Fruit fly (Drosophila melanogaster): Measurements from ENCODE around the gene brk.
A peak's percentile ranks its signal among the peaks of the same experiment; 100 is the strongest.

brk gene

dm6 chrX:7293133-7293873 lies 14.4 kb upstream of the brk start (continued):
- TF ChIP-seq sna (GFP tag; IDR thresholded peaks at IDR 0.05; ENCODE audit: partially characterized antibody), result no peak
- TF ChIP-seq Lim3 (GFP tag; IDR thresholded peaks at IDR 0.05), result peak; percentile 54
- TF ChIP-seq CG10654 (GFP tag; optimal IDR thresholded peaks at IDR 0.05), result peak; percentile 84
- TF ChIP-seq cas (GFP tag; IDR thresholded peaks at IDR 0.05), result 0 out of 2 replicates have a peak, but pooled peaks have one; percentile 35
- peak; percentile 85 for TF ChIP-seq wor (GFP tag; IDR thresholded peaks at IDR 0.05)
- TF ChIP-seq Sry-β (GFP tag; optimal IDR thresholded peaks at IDR 0.05), result peak; percentile 42
- TF ChIP-seq aop (GFP tag; IDR thresholded peaks at IDR 0.05), result peak; percentile 71
- peak; percentile 40 for TF ChIP-seq Sry-δ (GFP tag; optimal IDR thresholded peaks at IDR 0.05)
- peak; percentile 79 for TF ChIP-seq CG4707 (GFP tag; optimal IDR thresholded peaks at IDR 0.05)
- no peak for TF ChIP-seq Doc2 (GFP tag; IDR thresholded peaks at IDR 0.05)
- peak; percentile 36 for TF ChIP-seq CG3163 (GFP tag; optimal IDR thresholded peaks at IDR 0.05)
- TF ChIP-seq ap (GFP tag; IDR thresholded peaks at IDR 0.05), result peak; percentile 84
- TF ChIP-seq pum (GFP tag; optimal IDR thresholded peaks at IDR 0.05), result peak; percentile 85
- peak; percentile 75 for TF ChIP-seq CG14667 (GFP tag; IDR thresholded peaks at IDR 0.05)
- peak; percentile 67 for TF ChIP-seq tio (GFP tag; optimal IDR thresholded peaks at IDR 0.05)
- peak; percentile 97 for TF ChIP-seq CG1603 (tag; optimal IDR thresholded peaks at IDR 0.05)
- peak; percentile 61 for TF ChIP-seq tx (GFP tag; optimal IDR thresholded peaks at IDR 0.05)
- TF ChIP-seq Camta (GFP tag; optimal IDR thresholded peaks at IDR 0.05), result peak; percentile 73
- peak; percentile 66 to 75 for TF ChIP-seq Pdp1 (GFP tag; optimal IDR thresholded peaks at IDR 0.05)
- TF ChIP-seq gsb (GFP tag; IDR thresholded peaks at IDR 0.05), result peak; percentile 33; the same call in 1 of the 2 replicates
- TF ChIP-seq onecut (GFP tag; IDR thresholded peaks at IDR 0.05), result peak; percentile 72
- no peak for TF ChIP-seq HLHmδ (GFP tag; optimal IDR thresholded peaks at IDR 0.05)
- TF ChIP-seq eyg (GFP tag; optimal IDR thresholded peaks at IDR 0.05), result peak; percentile 40
- peak; percentile 70 for TF ChIP-seq twi (tag; optimal IDR thresholded peaks at IDR 0.05)
- peak; percentile 76 for TF ChIP-seq B-H1 (GFP tag; IDR thresholded peaks at IDR 0.05)
- TF ChIP-seq CG6654 (GFP tag; optimal IDR thresholded peaks at IDR 0.05), result peak; percentile 67
- peak; percentile 79 for TF ChIP-seq Spps (tag; optimal IDR thresholded peaks at IDR 0.05)
- peak; percentile 85 for TF ChIP-seq CG13424 (tag; optimal IDR thresholded peaks at IDR 0.05)
- TF ChIP-seq CG9932 (GFP tag; IDR thresholded peaks at IDR 0.05), result no peak
- TF ChIP-seq Doc3 (GFP tag; IDR thresholded peaks at IDR 0.05; ENCODE audit: partially characterized antibody), result no peak
- no peak for TF ChIP-seq gro (GFP tag; optimal IDR thresholded peaks at IDR 0.05)
- peak; percentile 89 for TF ChIP-seq jing (GFP tag; optimal IDR thresholded peaks at IDR 0.05)
- no peak for TF ChIP-seq CG6854 (GFP tag; optimal IDR thresholded peaks at IDR 0.05)
- TF ChIP-seq vvl (GFP tag; IDR thresholded peaks at IDR 0.05), result peak; percentile 85
- peak; percentile 73 for TF ChIP-seq NC2α (GFP tag; optimal IDR thresholded peaks at IDR 0.05)
- TF ChIP-seq CG10274 (GFP tag; optimal IDR thresholded peaks at IDR 0.05), result peak; percentile 60
- TF ChIP-seq maf-S (GFP tag; optimal IDR thresholded peaks at IDR 0.05), result peak; percentile 60
- TF ChIP-seq CG8765 (GFP tag; IDR thresholded peaks at IDR 0.05), result peak; percentile 77; the same call in 1 of the 2 replicates
- TF ChIP-seq zfh1 (GFP tag; IDR thresholded peaks at IDR 0.05), result peak; percentile 95
- peak; percentile 44 for TF ChIP-seq CG31224 (GFP tag; IDR thresholded peaks at IDR 0.05)
- TF ChIP-seq h (optimal IDR thresholded peaks at IDR 0.05), result no peak
- peak; percentile 36 for TF ChIP-seq HLH54F (GFP tag; optimal IDR thresholded peaks at IDR 0.05)
- TF ChIP-seq Ptx1 (GFP tag; IDR thresholded peaks at IDR 0.05), result peak; percentile 84
- TF ChIP-seq peb (GFP tag; IDR thresholded peaks at IDR 0.05), result peak; percentile 89
- TF ChIP-seq dmrt11E (tag; optimal IDR thresholded peaks at IDR 0.05), result peak; percentile 92
- TF ChIP-seq Gsc (GFP tag; IDR thresholded peaks at IDR 0.05), result peak; percentile 85
- TF ChIP-seq grau (tag; optimal IDR thresholded peaks at IDR 0.05), result peak; percentile 70
- TF ChIP-seq ase (GFP tag; IDR thresholded peaks at IDR 0.05), result peak; percentile 78
- peak; percentile 38 for TF ChIP-seq ab (GFP tag; optimal IDR thresholded peaks at IDR 0.05)
- TF ChIP-seq NK7.1 (GFP tag; optimal IDR thresholded peaks at IDR 0.05), result peak; percentile 83
- peak; percentile 66 for TF ChIP-seq wek (GFP tag; optimal IDR thresholded peaks at IDR 0.05)
